Worm (Caenorhabditis elegans) whole organism, young adult: ENCODE data around the gene nhr-19.
A peak's percentile ranks its signal among the peaks of the same experiment; 100 is the strongest.

Source experiments
- B0019.2 ChIP-seq: fragments of 200-800 bp; sonication (Bioruptor generic); conservative IDR thresholded peaks from 2 replicates; pipeline ENCODE4 v1.3.6; 2022; ENCODE audit warnings: missing genetic modification reagents, missing genetic modification characterization, missing compliant biosample characterization
- F23B12.7 ChIP-seq: sonication (generic microtip); optimal IDR thresholded peaks from 2 replicates; lab custom pipeline; 2017; ENCODE audit warnings: missing genetic modification characterization, mild to moderate bottlenecking, missing compliant biosample characterization, antibody characterized with exemption, moderate library complexity; ENCODE audit not compliant: insufficient read depth
- F33H1.4 ChIP-seq: fragments of 200-800 bp; sonication (Bioruptor generic); IDR thresholded peaks from 2 replicates; pipeline ENCODE4 v1.3.6; 2022; ENCODE audit warnings: missing genetic modification reagents, missing genetic modification characterization, missing compliant biosample characterization
- F39B2.1 ChIP-seq: fragments of 200-800 bp; sonication (Bioruptor generic); IDR thresholded peaks from 2 replicates; pipeline ENCODE4 v1.3.6; 2022; ENCODE audit warnings: missing genetic modification reagents, missing genetic modification characterization, missing compliant biosample characterization
- F49E8.2 ChIP-seq: sonication (generic microtip); optimal IDR thresholded peaks from 3 replicates; lab custom pipeline; 2017; ENCODE audit warnings: missing genetic modification characterization, mild to moderate bottlenecking, missing compliant biosample characterization, antibody characterized with exemption, moderate library complexity; ENCODE audit not compliant: insufficient read depth
- F52B5.7 ChIP-seq: sonication (generic microtip); optimal IDR thresholded peaks from 2 replicates; lab custom pipeline; 2016; ENCODE audit warnings: mild to moderate bottlenecking, missing genetic modification characterization, missing compliant biosample characterization
- F55B11.4 ChIP-seq: sonication (generic microtip); optimal IDR thresholded peaks from 2 replicates; lab custom pipeline; 2016; ENCODE audit warnings: missing compliant biosample characterization, missing genetic modification characterization, borderline replicate concordance; ENCODE audit not compliant: insufficient read depth
- F57A8.1 ChIP-seq: fragments of 200-800 bp; sonication (Bioruptor generic); optimal IDR thresholded peaks from 2 replicates; lab custom pipeline; 2018; ENCODE audit warnings: mild to moderate bottlenecking, missing genetic modification characterization, moderate library complexity, missing compliant biosample characterization
- K11D2.4 ChIP-seq: fragments of 200-800 bp; sonication (Bioruptor generic); IDR thresholded peaks from 2 replicates; pipeline ENCODE4 v1.3.6; 2022; ENCODE audit warnings: missing genetic modification reagents, missing genetic modification characterization, missing compliant biosample characterization
- T26A5.8 ChIP-seq: sonication (generic microtip); optimal IDR thresholded peaks from 2 replicates; lab custom pipeline; 2016; ENCODE audit warnings: missing genetic modification characterization, missing compliant biosample characterization
- Y53F4B.3 ChIP-seq: fragments of 200-800 bp; sonication (Bioruptor generic); IDR thresholded peaks from 2 replicates; pipeline ENCODE4 v1.3.6; 2022; ENCODE audit warnings: missing genetic modification reagents, missing genetic modification characterization, missing compliant biosample characterization
- Y56A3A.18 ChIP-seq: fragments of 200-800 bp; sonication (Bioruptor generic); IDR thresholded peaks from 2 replicates; pipeline ENCODE4 v1.3.6; 2022; ENCODE audit warnings: missing genetic modification reagents, missing genetic modification characterization, missing compliant biosample characterization
- Y67H2A.10 ChIP-seq: fragments of 200-800 bp; sonication (Bioruptor generic); conservative IDR thresholded peaks from 2 replicates; pipeline ENCODE4 v1.3.6; 2022; ENCODE audit warnings: missing genetic modification reagents, missing genetic modification characterization, missing compliant biosample characterization
- Y79H2A.3 ChIP-seq: fragments of 200-800 bp; sonication (Bioruptor generic); conservative IDR thresholded peaks from 2 replicates; pipeline ENCODE4 v1.3.6; 2022; ENCODE audit warnings: missing genetic modification reagents, missing genetic modification characterization, missing compliant biosample characterization
- ZK185.1 ChIP-seq: sonication (generic microtip); optimal IDR thresholded peaks from 2 replicates; lab custom pipeline; 2016; ENCODE audit warnings: mild to moderate bottlenecking, missing genetic modification characterization, missing compliant biosample characterization; ENCODE audit not compliant: poor library complexity, severe bottlenecking
- ama-1 ChIP-seq, 3 experiments: fragments of 150-350 bp in 1 of 3; sonication (generic microtip) in 2 of 3; optimal IDR thresholded peaks; 2 replicates each; lab custom pipeline; 2014 to 2018; ENCODE audit warnings: missing biosample characterization in 2 of 3, missing genetic modification characterization in 2 of 3, missing genetic modification reagents in 2 of 3
- attf-6 ChIP-seq: fragments of 200-800 bp; sonication (Bioruptor generic); IDR thresholded peaks from 2 replicates; pipeline ENCODE4 v1.3.6; 2022; ENCODE audit warnings: missing genetic modification reagents, missing genetic modification characterization, missing compliant biosample characterization
- bed-1 ChIP-seq: fragments of 200-800 bp; sonication (Bioruptor generic); IDR thresholded peaks from 2 replicates; pipeline ENCODE4 v1.3.6; 2022; ENCODE audit warnings: missing genetic modification reagents, missing genetic modification characterization, missing compliant biosample characterization
- ccch-3 ChIP-seq: fragments of 200-800 bp; sonication (Bioruptor generic); optimal IDR thresholded peaks from 2 replicates; lab custom pipeline; 2018; ENCODE audit warnings: mild to moderate bottlenecking, missing genetic modification characterization, missing compliant biosample characterization
- ceh-58 ChIP-seq: fragments of 200-800 bp; sonication (Bioruptor generic); IDR thresholded peaks from 2 replicates; pipeline ENCODE4 v1.3.6; 2022; ENCODE audit warnings: missing genetic modification characterization, missing compliant biosample characterization
- ceh-79 ChIP-seq: sonication (generic microtip); optimal IDR thresholded peaks from 2 replicates; lab custom pipeline; 2017; ENCODE audit warnings: mild to moderate bottlenecking, missing genetic modification characterization, missing compliant biosample characterization
- chd-7 ChIP-seq: sonication (generic microtip); optimal IDR thresholded peaks from 2 replicates; lab custom pipeline; 2016; ENCODE audit warnings: mild to moderate bottlenecking, missing genetic modification characterization, moderate library complexity, missing compliant biosample characterization
- egl-44 ChIP-seq: fragments of 200-800 bp; sonication (Bioruptor generic); IDR thresholded peaks from 2 replicates; pipeline ENCODE4 v1.3.6; 2022; ENCODE audit warnings: missing genetic modification reagents, missing genetic modification characterization, missing compliant biosample characterization
- ekl-4 ChIP-seq: fragments of 200-800 bp; sonication (Bioruptor generic); IDR thresholded peaks from 2 replicates; pipeline ENCODE4 v1.3.6; 2022; ENCODE audit warnings: missing genetic modification reagents, missing genetic modification characterization, missing compliant biosample characterization
- ets-4 ChIP-seq: fragments of 200-800 bp; sonication (Bioruptor generic); optimal IDR thresholded peaks from 2 replicates; lab custom pipeline; 2018; ENCODE audit warnings: mild to moderate bottlenecking, missing genetic modification characterization, missing compliant biosample characterization
- hlh-26 ChIP-seq: fragments of 200-800 bp; sonication (Bioruptor generic); conservative IDR thresholded peaks from 2 replicates; pipeline ENCODE4 v1.3.6; 2022; ENCODE audit warnings: missing genetic modification reagents, missing genetic modification characterization, missing compliant biosample characterization
- hrde-1 ChIP-seq: sonication (generic microtip); optimal IDR thresholded peaks from 2 replicates; lab custom pipeline; 2016; ENCODE audit warnings: missing genetic modification characterization, mild to moderate bottlenecking, missing compliant biosample characterization, moderate library complexity, missing genotype, missing genetic modification reagents, borderline replicate concordance
- let-526 ChIP-seq: fragments of 200-800 bp; sonication (Bioruptor generic); IDR thresholded peaks from 2 replicates; pipeline ENCODE4 v1.3.6; 2022; ENCODE audit warnings: missing genetic modification reagents, missing genetic modification characterization, missing compliant biosample characterization
- lsl-1 ChIP-seq: fragments of 200-800 bp; sonication (Bioruptor generic); optimal IDR thresholded peaks from 2 replicates; lab custom pipeline; 2018; ENCODE audit warnings: mild to moderate bottlenecking, missing genetic modification characterization, moderate library complexity, missing compliant biosample characterization
- madf-10 ChIP-seq: sonication (generic microtip); optimal IDR thresholded peaks from 2 replicates; lab custom pipeline; 2016; ENCODE audit warnings: mild to moderate bottlenecking, missing genetic modification characterization, missing compliant biosample characterization
- madf-3 ChIP-seq: fragments of 200-800 bp; sonication (Bioruptor generic); IDR thresholded peaks from 2 replicates; pipeline ENCODE4 v1.3.6; 2022; ENCODE audit warnings: missing genetic modification reagents, missing genetic modification characterization, missing compliant biosample characterization
- mel-28 ChIP-seq: sonication (generic microtip); optimal IDR thresholded peaks from 2 replicates; lab custom pipeline; 2016; ENCODE audit warnings: borderline replicate concordance, mild to moderate bottlenecking, missing genetic modification characterization, missing compliant biosample characterization
- nfya-2 ChIP-seq: fragments of 200-800 bp; sonication (Bioruptor generic); IDR thresholded peaks from 2 replicates; pipeline ENCODE4 v1.3.6; 2022; ENCODE audit warnings: missing genetic modification reagents, missing genetic modification characterization, missing compliant biosample characterization
- nhr-27 ChIP-seq: fragments of 200-800 bp; sonication (Bioruptor generic); optimal IDR thresholded peaks from 2 replicates; lab custom pipeline; 2018; ENCODE audit warnings: mild to moderate bottlenecking, missing genetic modification characterization, moderate library complexity, missing compliant biosample characterization
- nhr-80 ChIP-seq: sonication (generic microtip); optimal IDR thresholded peaks from 2 replicates; lab custom pipeline; 2016; ENCODE audit warnings: missing genetic modification characterization, missing compliant biosample characterization
- pha-4 ChIP-seq: fragments of 150-350 bp; sonication (generic microtip); optimal IDR thresholded peaks from 2 replicates; lab custom pipeline; 2014; ENCODE audit warnings: missing biosample characterization, missing genetic modification reagents, missing genetic modification characterization
- rcor-1 ChIP-seq: fragments of 200-800 bp; sonication (Bioruptor generic); IDR thresholded peaks from 2 replicates; pipeline ENCODE4 v1.3.6; 2022; ENCODE audit warnings: missing genetic modification reagents, missing genetic modification characterization, missing compliant biosample characterization
- sdz-38 ChIP-seq: sonication (generic microtip); optimal IDR thresholded peaks from 2 replicates; lab custom pipeline; 2016; ENCODE audit warnings: missing genotype, missing genetic modification characterization, missing compliant biosample characterization
- sea-2 ChIP-seq: fragments of 200-800 bp; sonication (Bioruptor generic); IDR thresholded peaks from 2 replicates; pipeline ENCODE4 v1.3.6; 2022; ENCODE audit warnings: missing genetic modification characterization, missing compliant biosample characterization
- snpc-4 ChIP-seq, 5 experiments: fragments of 150-350 bp in 1 of 5; sonication (generic microtip) in 4 of 5; optimal IDR thresholded peaks; 2 replicates each; lab custom pipeline; 2014 to 2018; ENCODE audit warnings: missing genetic modification characterization in 5 of 5, missing biosample characterization in 3 of 5, antibody characterized with exemption in 2 of 5, mild to moderate bottlenecking in 2 of 5, missing compliant biosample characterization in 2 of 5, missing genotype in 2 of 5, moderate library complexity in 2 of 5, missing genetic modification reagents in 1 of 5
- somi-1 ChIP-seq: fragments of 200-800 bp; sonication (Bioruptor generic); optimal IDR thresholded peaks from 2 replicates; lab custom pipeline; 2018; ENCODE audit warnings: mild to moderate bottlenecking, missing genetic modification characterization, missing compliant biosample characterization
- tbp1 ChIP-seq: fragments of 200-800 bp; sonication (Bioruptor generic); optimal IDR thresholded peaks from 2 replicates; lab custom pipeline; 2018; ENCODE audit warnings: mild to moderate bottlenecking, missing genetic modification characterization, missing compliant biosample characterization
- tbx-9 ChIP-seq: sonication (generic microtip); optimal IDR thresholded peaks from 2 replicates; lab custom pipeline; 2016; ENCODE audit warnings: borderline replicate concordance, missing genetic modification characterization, inconsistent platforms, missing compliant biosample characterization
- tlf-1 ChIP-seq: fragments of 200-800 bp; sonication (Bioruptor generic); optimal IDR thresholded peaks from 2 replicates; lab custom pipeline; 2018; ENCODE audit warnings: mild to moderate bottlenecking, missing genetic modification characterization, missing compliant biosample characterization
- xnd-1 ChIP-seq: sonication (generic microtip); optimal IDR thresholded peaks from 2 replicates; lab custom pipeline; 2016; ENCODE audit warnings: missing genotype, missing genetic modification reagents, missing genetic modification characterization, missing compliant biosample characterization
- ztf-18 ChIP-seq: sonication (generic microtip); optimal IDR thresholded peaks from 2 replicates; lab custom pipeline; 2016; ENCODE audit warnings: missing genotype, mild to moderate bottlenecking, missing genetic modification characterization, missing compliant biosample characterization
- ztf-25 ChIP-seq: fragments of 200-800 bp; sonication (Bioruptor generic); IDR thresholded peaks from 2 replicates; pipeline ENCODE4 v1.3.6; 2022; ENCODE audit warnings: missing genetic modification reagents, missing genetic modification characterization, missing compliant biosample characterization
- ztf-26 ChIP-seq: sonication (generic microtip); optimal IDR thresholded peaks from 2 replicates; lab custom pipeline; 2017; ENCODE audit warnings: missing genetic modification characterization, missing compliant biosample characterization

nhr-19 gene

DNA sequence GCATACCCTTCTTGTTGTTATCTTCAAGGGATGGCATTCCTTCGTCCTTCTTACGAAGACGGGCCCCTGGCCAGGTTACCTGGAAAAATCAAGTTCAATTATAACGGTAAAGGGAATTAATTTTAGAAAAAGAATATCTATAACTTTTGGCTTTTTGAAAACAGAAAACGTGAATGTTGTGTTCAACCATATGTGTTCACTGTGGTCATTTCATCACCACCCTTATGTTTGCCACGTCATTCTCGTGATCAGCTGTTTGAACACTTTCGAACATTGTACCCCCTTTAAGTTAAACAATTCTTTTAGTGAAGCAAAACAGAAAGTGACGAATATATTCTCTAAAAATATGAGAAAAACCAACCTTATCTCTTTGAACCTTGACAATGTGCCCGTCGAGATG is 13.4 kb upstream of the nhr-19 start (continued):
- TF ChIP-seq ztf-18 (tag; lab: Kevin White, UChicago) (no peak), ZK185.1 (tag; lab: Kevin White, UChicago) (peak; percentile 37), F52B5.7 (tag; lab: Kevin White, UChicago) (no peak), ztf-26 (tag; lab: Kevin White, UChicago) (no peak), K11D2.4 (GFP tag; lab: Robert Waterston, UW) (no peak), attf-6 (no peak), let-526 (GFP tag; lab: Robert Waterston, UW) (peak; percentile 16; the same call in 1 of the 2 replicates), chd-7 (tag; lab: Kevin White, UChicago) (no peak), mel-28 (tag; lab: Kevin White, UChicago) (no peak), F33H1.4 (GFP tag; lab: Robert Waterston, UW) (no peak), madf-3 (no peak), xnd-1 (tag; lab: Kevin White, UChicago) (no peak), sea-2 (GFP tag; lab: Robert Waterston, UW) (no peak), nfya-2 (no peak), lsl-1 (GFP tag; lab: Kevin White, UChicago) (no peak), F39B2.1 (no peak), ceh-58 (GFP tag; lab: Robert Waterston, UW) (no peak), ccch-3 (no peak)

DNA sequence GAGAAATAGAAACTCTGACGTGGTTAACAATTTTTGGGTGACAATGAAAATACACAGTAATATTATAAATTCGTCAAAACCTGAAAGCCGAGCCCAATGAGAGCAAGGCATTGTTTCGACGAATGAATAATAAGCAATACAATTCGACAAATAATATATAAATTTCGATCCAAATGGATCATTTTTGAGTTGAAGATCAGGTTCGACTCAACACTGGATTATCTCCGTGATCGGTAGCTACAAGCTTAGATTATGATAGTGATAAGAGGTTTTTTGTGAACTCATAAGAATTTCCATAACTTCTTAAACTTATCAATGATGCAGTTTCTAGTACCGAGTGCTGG is 12.5 kb upstream of the nhr-19 start:
- TF ChIP-seq ceh-58 (GFP tag; lab: Robert Waterston, UW) (no peak), ekl-4 (no peak), ztf-25 (GFP tag; lab: Robert Waterston, UW) (no peak), tlf-1 (no peak), F23B12.7 (tag; lab: Kevin White, UChicago) (no peak), hrde-1 (tag; lab: Kevin White, UChicago) (no peak), Y56A3A.18 (no peak), egl-44 (GFP tag; lab: Robert Waterston, UW) (no peak), B0019.2 (GFP tag; lab: Robert Waterston, UW) (no peak), sdz-38 (tag; lab: Kevin White, UChicago) (no peak), somi-1 (GFP tag; lab: Kevin White, UChicago) (no peak), F49E8.2 (tag; lab: Kevin White, UChicago) (no peak), tbp1 (no peak), T26A5.8 (tag; lab: Kevin White, UChicago) (no peak), pha-4 (tag; lab: Kevin White, UChicago) (no peak), ama-1 (optimal IDR thresholded peaks at IDR 0.05; lab: Kevin White, UChicago) (no peak), ama-1 (GFP tag; optimal IDR thresholded peaks at IDR 0.05; lab: Kevin White, UChicago) (peak in 1 of 2 experiments; percentile 17), Y79H2A.3 (GFP tag; lab: Robert Waterston, UW) (no peak), ets-4 (GFP tag; lab: Kevin White, UChicago) (no peak), snpc-4 (GFP tag; optimal IDR thresholded peaks at IDR 0.05; lab: Kevin White, UChicago) (no peak), snpc-4 (tag; optimal IDR thresholded peaks at IDR 0.05; lab: Kevin White, UChicago) (no peak), nhr-80 (tag; lab: Kevin White, UChicago) (peak; percentile 15), hlh-26 (GFP tag; lab: Robert Waterston, UW) (no peak), ceh-79 (tag; lab: Kevin White, UChicago) (no peak), tbx-9 (tag; lab: Kevin White, UChicago) (no peak), F57A8.1 (GFP tag; lab: Kevin White, UChicago) (no peak), nhr-27 (tag; lab: Kevin White, UChicago) (no peak), madf-10 (peak; percentile 21), Y53F4B.3 (GFP tag; lab: Robert Waterston, UW) (no peak), rcor-1 (GFP tag; lab: Robert Waterston, UW) (peak; percentile 37; the same call in 1 of the 2 replicates), bed-1 (GFP tag; lab: Robert Waterston, UW) (no peak), Y67H2A.10 (no peak), F55B11.4 (tag; lab: Kevin White, UChicago) (no peak), lsl-1 (GFP tag; lab: Kevin White, UChicago) (no peak)
